Fruit fly (Drosophila melanogaster) whole organism, embryonic: ENCODE results near the gene Shmt.

Source experiments
- CG10209 ChIP-seq: fragments of 200-800 bp; sonication (Bioruptor generic); optimal IDR thresholded peaks from 3 replicates; lab custom pipeline; 2017; ENCODE audit warnings: missing biosample characterization, mild to moderate bottlenecking, missing genetic modification characterization, missing genetic modification reagents
- CG10366 ChIP-seq: fragments of 200-800 bp; sonication (Bioruptor generic); IDR thresholded peaks from 2 replicates; pipeline ENCODE4 v1.3.6; 2022; ENCODE audit warnings: missing biosample characterization, missing genetic modification characterization
- CG11696 ChIP-seq: fragments of 200-800 bp; sonication (Bioruptor generic); IDR thresholded peaks from 2 replicates; pipeline ENCODE4 v1.3.6; 2022; ENCODE audit warnings: missing biosample characterization, missing genetic modification characterization
- CG1603 ChIP-seq: fragments of 200-800 bp; sonication (Bioruptor generic); optimal IDR thresholded peaks from 2 replicates; lab custom pipeline; 2019; ENCODE audit warnings: missing biosample characterization, mild to moderate bottlenecking, missing genetic modification characterization, moderate library complexity
- CG17359 ChIP-seq: fragments of 200-800 bp; sonication (Bioruptor generic); optimal IDR thresholded peaks from 3 replicates; lab custom pipeline; 2018; ENCODE audit warnings: missing biosample characterization, mild to moderate bottlenecking, missing genetic modification characterization, moderate library complexity
- CG18619 ChIP-seq: fragments of 200-800 bp; sonication (Bioruptor generic); optimal IDR thresholded peaks from 3 replicates; lab custom pipeline; 2017; ENCODE audit warnings: missing biosample characterization, mild to moderate bottlenecking, missing genetic modification characterization
- CG30020 ChIP-seq: fragments of 200-800 bp; optimal IDR thresholded peaks from 2 replicates; lab custom pipeline; 2019; ENCODE audit warnings: missing biosample characterization, mild to moderate bottlenecking, missing genetic modification characterization, moderate library complexity
- CG30403 ChIP-seq: fragments of 200-800 bp; sonication (Bioruptor generic); optimal IDR thresholded peaks from 3 replicates; lab custom pipeline; 2016; ENCODE audit warnings: missing biosample characterization, missing genetic modification characterization
- CG31441 ChIP-seq: fragments of 200-800 bp; sonication (Bioruptor generic); IDR thresholded peaks from 2 replicates; pipeline ENCODE4 v1.3.6; 2022; ENCODE audit warnings: missing biosample characterization, missing genetic modification characterization
- CG32532 ChIP-seq: fragments of 200-800 bp; sonication (Bioruptor generic); IDR thresholded peaks from 2 replicates; pipeline ENCODE4 v1.3.6; 2022; ENCODE audit warnings: missing biosample characterization, missing genetic modification characterization
- CG3726 ChIP-seq: fragments of 200-800 bp; sonication (Bioruptor generic); IDR thresholded peaks from 3 replicates; pipeline ENCODE4, ENCODE4 v1.3.6; 2022; ENCODE audit warnings: missing biosample characterization, missing genetic modification characterization
- CG7271 ChIP-seq: fragments of 200-800 bp; sonication (Bioruptor generic); optimal IDR thresholded peaks from 2 replicates; lab custom pipeline; 2018; ENCODE audit warnings: missing biosample characterization, mild to moderate bottlenecking, missing genetic modification characterization, moderate library complexity
- CG7839 ChIP-seq: fragments of 200-800 bp; sonication (Bioruptor generic); optimal IDR thresholded peaks from 3 replicates; lab custom pipeline; 2018; ENCODE audit warnings: missing biosample characterization, mild to moderate bottlenecking, missing genetic modification characterization, moderate library complexity
- CG9797 ChIP-seq: fragments of 200-800 bp; sonication (Bioruptor generic); optimal IDR thresholded peaks from 3 replicates; lab custom pipeline; 2018; ENCODE audit warnings: missing biosample characterization, mild to moderate bottlenecking, missing genetic modification characterization
- CHES-1-like ChIP-seq: fragments of 200-800 bp; sonication (Bioruptor generic); optimal IDR thresholded peaks from 2 replicates; lab custom pipeline; 2016; ENCODE audit warnings: missing biosample characterization, missing genetic modification characterization
- CTCF ChIP-seq: fragments of 200-800 bp; sonication (Bioruptor generic); optimal IDR thresholded peaks from 2 replicates; lab custom pipeline; 2017; ENCODE audit warnings: missing biosample characterization, mild to moderate bottlenecking, missing genetic modification characterization, moderate library complexity
- D19B ChIP-seq: fragments of 200-800 bp; sonication (Bioruptor generic); optimal IDR thresholded peaks from 2 replicates; lab custom pipeline; 2017; ENCODE audit warnings: missing biosample characterization, mild to moderate bottlenecking, missing genetic modification characterization
- Dp ChIP-seq: fragments of 200-800 bp; sonication (Bioruptor generic); optimal IDR thresholded peaks from 2 replicates; lab custom pipeline; 2018; ENCODE audit warnings: missing biosample characterization, mild to moderate bottlenecking, missing genetic modification characterization, moderate library complexity
- Ets65A ChIP-seq: fragments of 200-800 bp; sonication (Bioruptor generic); peaks from one replicate; lab custom pipeline; 2016; ENCODE audit warnings: missing biosample characterization, missing genetic modification characterization
- GATAe ChIP-seq: fragments of 200-800 bp; sonication (Bioruptor generic); conservative IDR thresholded peaks from 2 replicates; pipeline ENCODE4 v1.3.6; 2022; ENCODE audit warnings: missing biosample characterization, missing genetic modification characterization
- Gug ChIP-seq: fragments of 200-800 bp; sonication (Bioruptor generic); IDR thresholded peaks from 4 replicates; pipeline ENCODE4 v1.3.6; 2022; ENCODE audit warnings: missing biosample characterization, missing genetic modification characterization
- Med ChIP-seq: fragments of 200-800 bp; sonication (Bioruptor generic); peaks from one replicate; lab custom pipeline; 2016; ENCODE audit warnings: missing biosample characterization, missing genetic modification characterization, mild to moderate bottlenecking, inconsistent platforms, moderate library complexity
- Six4 ChIP-seq: fragments of 200-800 bp; sonication (Bioruptor generic); optimal IDR thresholded peaks from 2 replicates; lab custom pipeline; 2016; ENCODE audit warnings: missing biosample characterization, missing genetic modification characterization
- Ssrp ChIP-seq: fragments of 200-800 bp; sonication (Bioruptor generic); optimal IDR thresholded peaks from 2 replicates; lab custom pipeline; 2018; ENCODE audit warnings: missing biosample characterization, mild to moderate bottlenecking, missing genetic modification characterization, moderate library complexity
- Taf1 ChIP-seq: fragments of 200-800 bp; sonication (Bioruptor generic); IDR thresholded peaks from 2 replicates; pipeline ENCODE4 v1.3.6; 2022; ENCODE audit warnings: missing biosample characterization, missing genetic modification characterization
- amos ChIP-seq: fragments of 200-800 bp; sonication (Bioruptor generic); IDR thresholded peaks from 2 replicates; pipeline ENCODE4 v1.3.6; 2022; ENCODE audit warnings: missing biosample characterization, missing genetic modification characterization; ENCODE audit not compliant: partially characterized antibody
- ase ChIP-seq: fragments of 200-800 bp; sonication (Bioruptor generic); IDR thresholded peaks from 3 replicates; pipeline ENCODE4 v1.3.6; 2022; ENCODE audit warnings: missing biosample characterization, missing genetic modification characterization
- bsh ChIP-seq, 2 experiments: fragments of 200-800 bp; sonication (Bioruptor generic); optimal IDR thresholded peaks; 2 replicates each; lab custom pipeline; 2017 to 2018; ENCODE audit warnings: mild to moderate bottlenecking in 2 of 2, missing biosample characterization in 2 of 2, missing genetic modification characterization in 2 of 2, moderate library complexity in 1 of 2
- chif ChIP-seq, 2 experiments: fragments of 200-800 bp; sonication (Bioruptor generic); optimal IDR thresholded peaks; 3 replicates each; lab custom pipeline; 2016; ENCODE audit warnings: missing biosample characterization in 2 of 2, missing genetic modification characterization in 2 of 2
- ci ChIP-seq: fragments of 200-800 bp; sonication (Bioruptor generic); IDR thresholded peaks from 3 replicates; pipeline ENCODE4 v1.3.6; 2022; ENCODE audit warnings: missing biosample characterization, missing genetic modification characterization
- crol ChIP-seq: fragments of 200-800 bp; sonication (Bioruptor generic); IDR thresholded peaks from 2 replicates; pipeline ENCODE4 v1.3.6; 2022; ENCODE audit warnings: missing biosample characterization, missing genetic modification characterization
- dmrt99B ChIP-seq: fragments of 200-800 bp; sonication (Bioruptor generic); optimal IDR thresholded peaks from 2 replicates; lab custom pipeline; 2018; ENCODE audit warnings: missing biosample characterization, mild to moderate bottlenecking, missing genetic modification characterization, moderate library complexity
- dpn ChIP-seq, 2 experiments: fragments of 200-800 bp; sonication (Bioruptor generic); optimal IDR thresholded peaks; 3 replicates each; lab custom pipeline; 2016; ENCODE audit warnings: missing biosample characterization in 2 of 2, missing genetic modification characterization in 2 of 2
- dysf ChIP-seq: fragments of 200-800 bp; sonication (Bioruptor generic); IDR thresholded peaks from 3 replicates; pipeline ENCODE4 v1.3.6; 2022; ENCODE audit warnings: missing biosample characterization, missing genetic modification characterization
- emc ChIP-seq: fragments of 200-800 bp; sonication (Bioruptor generic); optimal IDR thresholded peaks from 2 replicates; lab custom pipeline; 2016; ENCODE audit warnings: missing biosample characterization, missing genetic modification characterization
- ewg ChIP-seq: fragments of 200-800 bp; sonication (Bioruptor generic); optimal IDR thresholded peaks from 3 replicates; lab custom pipeline; 2017; ENCODE audit warnings: mild to moderate bottlenecking, missing biosample characterization, missing genetic modification reagents, missing genetic modification characterization
- ftz-f1 ChIP-seq: fragments of 200-800 bp; sonication (Bioruptor generic); optimal IDR thresholded peaks from 2 replicates; lab custom pipeline; 2016; ENCODE audit warnings: missing biosample characterization, missing genetic modification characterization
- gce ChIP-seq: fragments of 200-800 bp; sonication (Bioruptor generic); IDR thresholded peaks from 3 replicates; pipeline ENCODE4 v1.3.6; 2022; ENCODE audit warnings: missing biosample characterization, missing genetic modification characterization
- grau ChIP-seq: fragments of 200-800 bp; optimal IDR thresholded peaks from 3 replicates; lab custom pipeline; 2019; ENCODE audit warnings: missing biosample characterization, mild to moderate bottlenecking, missing genetic modification characterization, moderate library complexity
- knrl ChIP-seq: fragments of 200-800 bp; sonication (Bioruptor generic); IDR thresholded peaks from 3 replicates; pipeline ENCODE4 v1.3.6; 2022; ENCODE audit warnings: missing biosample characterization, missing genetic modification characterization; ENCODE audit not compliant: partially characterized antibody
- nmo ChIP-seq: fragments of 200-800 bp; sonication (Bioruptor generic); optimal IDR thresholded peaks from 2 replicates; lab custom pipeline; 2018; ENCODE audit warnings: missing biosample characterization, mild to moderate bottlenecking, missing genetic modification characterization, moderate library complexity
- nom ChIP-seq: fragments of 200-800 bp; sonication (Bioruptor generic); optimal IDR thresholded peaks from 2 replicates; lab custom pipeline; 2017; ENCODE audit warnings: missing biosample characterization, missing genetic modification characterization, mild to moderate bottlenecking, moderate library complexity, missing genetic modification reagents
- phol ChIP-seq: fragments of 200-800 bp; sonication (Bioruptor generic); optimal IDR thresholded peaks from 3 replicates; lab custom pipeline; 2018; ENCODE audit warnings: missing biosample characterization, mild to moderate bottlenecking, missing genetic modification characterization, moderate library complexity
- ro ChIP-seq: fragments of 200-800 bp; sonication (Bioruptor generic); IDR thresholded peaks from 2 replicates; pipeline ENCODE4 v1.3.6; 2022; ENCODE audit warnings: missing biosample characterization, missing genetic modification characterization
- sens ChIP-seq: fragments of 200-800 bp; sonication (Bioruptor generic); peaks from one replicate; lab custom pipeline; 2016; ENCODE audit warnings: missing biosample characterization, missing genetic modification characterization
- seq ChIP-seq: fragments of 200-800 bp; sonication (Bioruptor generic); IDR thresholded peaks from 2 replicates; pipeline ENCODE4 v1.3.6; 2022; ENCODE audit warnings: missing biosample characterization, missing genetic modification characterization
- stwl ChIP-seq: fragments of 200-800 bp; sonication (Bioruptor generic); optimal IDR thresholded peaks from 3 replicates; lab custom pipeline; 2018; ENCODE audit warnings: missing biosample characterization, mild to moderate bottlenecking, missing genetic modification characterization, moderate library complexity
- tap ChIP-seq: fragments of 200-800 bp; optimal IDR thresholded peaks from 3 replicates; lab custom pipeline; 2019; ENCODE audit warnings: missing biosample characterization, mild to moderate bottlenecking, missing genetic modification characterization, moderate library complexity

The Shmt gene

dm6 chrX:5935072-5935738 lies 18.6 kb upstream of the Shmt start (continued):
- TF ChIP-seq bsh (GFP tag; optimal IDR thresholded peaks at IDR 0.05; lab: Kevin White, UChicago), result peak in 1 of 2 experiments; percentile 90
- no peak for TF ChIP-seq Taf1
- TF ChIP-seq CG11696, result no peak
- no peak for TF ChIP-seq Ets65A (GFP tag; lab: Kevin White, UChicago)
- no peak for TF ChIP-seq CG32532 (GFP tag; lab: Robert Waterston, UW)
- TF ChIP-seq CG18619 (GFP tag; lab: Kevin White, UChicago), result no peak
- TF ChIP-seq tap, result no peak
- TF ChIP-seq ro (GFP tag; lab: Robert Waterston, UW), result no peak
- TF ChIP-seq GATAe, result no peak
- no peak for TF ChIP-seq seq (GFP tag; lab: Robert Waterston, UW)
- no peak for TF ChIP-seq CG31441 (GFP tag; lab: Robert Waterston, UW)
- TF ChIP-seq CG30020 (tag; lab: Kevin White, UChicago), result no peak
- TF ChIP-seq Dp (GFP tag; lab: Kevin White, UChicago), result no peak
- TF ChIP-seq amos (GFP tag; lab: Robert Waterston, UW), result no peak
- peak; percentile 3 for TF ChIP-seq stwl
- TF ChIP-seq D19B (GFP tag; lab: Kevin White, UChicago), result no peak
- no peak for TF ChIP-seq knrl (GFP tag; lab: Robert Waterston, UW)
- TF ChIP-seq nom (GFP tag; lab: Kevin White, UChicago), result peak; percentile 93
- TF ChIP-seq gce (GFP tag; lab: Robert Waterston, UW), result no peak
- no peak for TF ChIP-seq ase (GFP tag; lab: Robert Waterston, UW)
- TF ChIP-seq ftz-f1, result no peak

dm6 chrX:5932345-5932995 lies 15.9 kb upstream of the Shmt start:
- TF ChIP-seq CG3726 (GFP tag; lab: Robert Waterston, UW) (0 out of 3 replicates have a peak, but pooled peaks have one; percentile 26), Gug (GFP tag; lab: Robert Waterston, UW) (0 out of 4 replicates have a peak, but pooled peaks have one; percentile 19), CHES-1-like (GFP tag; lab: Kevin White, UChicago) (peak; percentile 14), Six4 (GFP tag; lab: Kevin White, UChicago) (no peak), phol (tag; lab: Kevin White, UChicago) (peak; percentile 3), ase (GFP tag; lab: Robert Waterston, UW) (0 out of 3 replicates have a peak, but pooled peaks have one; percentile 27), chif (GFP tag; optimal IDR thresholded peaks at IDR 0.05; lab: Kevin White, UChicago) (peak in 1 of 2 experiments; percentile 15), crol (GFP tag; lab: Robert Waterston, UW) (no peak), CG7839 (peak; percentile 2), bsh (GFP tag; optimal IDR thresholded peaks at IDR 0.05; lab: Kevin White, UChicago) (peak; percentile 6 to 23), sens (GFP tag; lab: Kevin White, UChicago) (peak; percentile 80), CG10209 (GFP tag; lab: Kevin White, UChicago) (peak; percentile 3), Med (GFP tag; lab: Kevin White, UChicago) (peak; percentile 73), dysf (GFP tag; lab: Robert Waterston, UW) (0 out of 3 replicates have a peak, but pooled peaks have one; percentile 5), ewg (peak; percentile 2), CG9797 (no peak), Ets65A (GFP tag; lab: Kevin White, UChicago) (peak; percentile 55), Ssrp (tag; lab: Kevin White, UChicago) (peak; percentile 34), dmrt99B (tag; lab: Kevin White, UChicago) (peak; percentile 14), CTCF (GFP tag; lab: Kevin White, UChicago) (no peak), CG1603 (tag; lab: Kevin White, UChicago) (peak; percentile 2), CG7271 (tag; lab: Kevin White, UChicago) (no peak), CG10366 (GFP tag; lab: Robert Waterston, UW) (peak; percentile 8; the same call in 1 of the 2 replicates), emc (no peak), CG17359 (tag; lab: Kevin White, UChicago) (no peak), grau (tag; lab: Kevin White, UChicago) (peak; percentile 47), dpn (GFP tag; optimal IDR thresholded peaks at IDR 0.05; lab: Kevin White, UChicago) (peak in 1 of 2 experiments; percentile 10), CG30403 (GFP tag; lab: Kevin White, UChicago) (peak; percentile 37), nmo (peak; percentile 1), ci (GFP tag; lab: Robert Waterston, UW) (peak; percentile 36; the same call in 1 of the 3 replicates)
